Worm (Caenorhabditis elegans) whole organism, midembryonic: ENCODE measurements around the gene irld-3.

Experiments used
- T22C8.4 ChIP-seq: fragments of 200-800 bp; sonication (Bioruptor generic); IDR thresholded peaks from 2 replicates; pipeline ENCODE4 v1.3.6; 2022; ENCODE audit warnings: missing genetic modification characterization, missing compliant biosample characterization
- cog-1 ChIP-seq: sonication (generic microtip); optimal IDR thresholded peaks from 2 replicates; lab custom pipeline; 2016; ENCODE audit warnings: missing genetic modification characterization, missing compliant biosample characterization
- flt-1 ChIP-seq: fragments of 200-800 bp; sonication (Bioruptor generic); IDR thresholded peaks from 2 replicates; pipeline ENCODE4 v1.3.6; 2022; ENCODE audit warnings: missing genetic modification characterization, missing compliant biosample characterization
- ref-1 ChIP-seq: fragments of 200-800 bp; sonication (Bioruptor generic); conservative IDR thresholded peaks from 2 replicates; pipeline ENCODE4 v1.3.6; 2022; ENCODE audit warnings: missing genetic modification reagents, missing genetic modification characterization, missing compliant biosample characterization
- tab-1 ChIP-seq: fragments of 200-800 bp; sonication (Bioruptor generic); IDR thresholded peaks from 2 replicates; pipeline ENCODE4 v1.3.6; 2022; ENCODE audit warnings: missing genetic modification characterization, missing compliant biosample characterization

- no peak for TF ChIP-seq tab-1 (GFP tag; lab: Robert Waterston, UW)
- TF ChIP-seq ref-1 (GFP tag; lab: Robert Waterston, UW) = no peak
- TF ChIP-seq T22C8.4 (GFP tag; lab: Robert Waterston, UW) = no peak
- no peak for TF ChIP-seq cog-1
- no peak for TF ChIP-seq flt-1 (GFP tag; lab: Robert Waterston, UW)
Observed at ce11 chrV:3141190-3141589, 2.8 kb upstream of the irld-3 start, which contains the start of gene srab-9.
